Fruit fly (Drosophila melanogaster): Measurements from ENCODE around the gene CG5274.

CG5274 gene

dm6 chr3L:20474789-20475208 is 47.3 kb upstream of the CG5274 start (continued):
- peak; percentile 76 for TF ChIP-seq Hand (GFP tag; optimal IDR thresholded peaks at IDR 0.05)
- no peak for TF ChIP-seq H2.0 (GFP tag; IDR thresholded peaks at IDR 0.05)
- peak; percentile 78 for TF ChIP-seq CG11398 (GFP tag; optimal IDR thresholded peaks at IDR 0.05)
- TF ChIP-seq CG10959 (GFP tag; IDR thresholded peaks at IDR 0.05), result no peak
- TF ChIP-seq CG10321 (GFP tag; IDR thresholded peaks at IDR 0.05), result no peak
- peak; percentile 77 for TF ChIP-seq Max (GFP tag; optimal IDR thresholded peaks at IDR 0.05)
- peak; percentile 49 for TF ChIP-seq Dp (GFP tag; optimal IDR thresholded peaks at IDR 0.05)
- peak; percentile 93 for TF ChIP-seq lab (GFP tag; optimal IDR thresholded peaks at IDR 0.05)
- TF ChIP-seq CG3726 (GFP tag; IDR thresholded peaks at IDR 0.05), result no peak
- peak; percentile 78 for TF ChIP-seq Dad (GFP tag; optimal IDR thresholded peaks at IDR 0.05)
- TF ChIP-seq ttk (GFP tag; IDR thresholded peaks at IDR 0.05), result no peak
- no peak for TF ChIP-seq Neu2 (GFP tag; optimal IDR thresholded peaks at IDR 0.05; ENCODE audit: borderline replicate concordance)
- TF ChIP-seq zfh1 (GFP tag; IDR thresholded peaks at IDR 0.05), result no peak
- peak; percentile 83 for TF ChIP-seq tap (tag; optimal IDR thresholded peaks at IDR 0.05)
- no peak for TF ChIP-seq CG14965 (GFP tag; optimal IDR thresholded peaks at IDR 0.05; ENCODE audit: borderline replicate concordance)
- TF ChIP-seq mirr (GFP tag; optimal IDR thresholded peaks at IDR 0.05), result peak; percentile 79
- no peak for TF ChIP-seq cad (GFP tag; optimal IDR thresholded peaks at IDR 0.05)
- TF ChIP-seq CG4282 (GFP tag; optimal IDR thresholded peaks at IDR 0.05), result peak; percentile 72
- TF ChIP-seq trh (GFP tag; optimal IDR thresholded peaks at IDR 0.05), result peak; percentile 84
- no peak for TF ChIP-seq Doc2 (GFP tag; IDR thresholded peaks at IDR 0.05)
- TF ChIP-seq Oli (tag; optimal IDR thresholded peaks at IDR 0.05), result peak; percentile 66
- peak; percentile 90 for TF ChIP-seq zfh2 (GFP tag; optimal IDR thresholded peaks at IDR 0.05)
- TF ChIP-seq Fer1 (GFP tag; optimal IDR thresholded peaks at IDR 0.05), result peak; percentile 90
- peak; percentile 73 for TF ChIP-seq NC2β (GFP tag; optimal IDR thresholded peaks at IDR 0.05)
- peak; percentile 83 for TF ChIP-seq CG16863 (GFP tag; optimal IDR thresholded peaks at IDR 0.05)
- no peak for TF ChIP-seq inv (GFP tag; IDR thresholded peaks at IDR 0.05; ENCODE audit: partially characterized antibody)
- TF ChIP-seq CG13424 (tag; optimal IDR thresholded peaks at IDR 0.05), result peak; percentile 89
- peak in 1 of 2 experiments; percentile 69 for TF ChIP-seq Hr78 (GFP tag; optimal IDR thresholded peaks at IDR 0.05)
- TF ChIP-seq Side (GFP tag; optimal IDR thresholded peaks at IDR 0.05), result peak; percentile 81
- TF ChIP-seq gce (GFP tag; IDR thresholded peaks at IDR 0.05), result no peak
- no peak for TF ChIP-seq Stat92E (GFP tag; optimal IDR thresholded peaks at IDR 0.05)
- TF ChIP-seq HmgD (GFP tag; optimal IDR thresholded peaks at IDR 0.05), result peak; percentile 77
- TF ChIP-seq shn (GFP tag; optimal IDR thresholded peaks at IDR 0.05), result peak; percentile 80
- TF ChIP-seq CG10147 (GFP tag; optimal IDR thresholded peaks at IDR 0.05), result peak; percentile 77
- no peak for TF ChIP-seq CG6791 (GFP tag; IDR thresholded peaks at IDR 0.05; ENCODE audit: partially characterized antibody)
- TF ChIP-seq CG5180 (GFP tag; optimal IDR thresholded peaks at IDR 0.05), result peak; percentile 74
- peak; percentile 94 for TF ChIP-seq abd-A (tag; optimal IDR thresholded peaks at IDR 0.05)
- no peak for TF ChIP-seq zen2 (GFP tag; IDR thresholded peaks at IDR 0.05; ENCODE audit: partially characterized antibody)
- TF ChIP-seq pfk (GFP tag; optimal IDR thresholded peaks at IDR 0.05), result peak; percentile 60
- TF ChIP-seq yki (optimal IDR thresholded peaks at IDR 0.05), result no peak
- no peak for TF ChIP-seq CG11560 (tag; IDR thresholded peaks at IDR 0.05)
- no peak for TF ChIP-seq lmd (GFP tag; IDR thresholded peaks at IDR 0.05)
- TF ChIP-seq Hsf (GFP tag; optimal IDR thresholded peaks at IDR 0.05), result peak; percentile 84
- no peak for TF ChIP-seq hth (optimal IDR thresholded peaks at IDR 0.05)
- TF ChIP-seq CG3847 (GFP tag; IDR thresholded peaks at IDR 0.05), result no peak
- peak; percentile 80 for TF ChIP-seq pum (GFP tag; optimal IDR thresholded peaks at IDR 0.05)
- peak; percentile 83 for TF ChIP-seq Six4 (GFP tag; optimal IDR thresholded peaks at IDR 0.05)
- TF ChIP-seq Sox100B (GFP tag; optimal IDR thresholded peaks at IDR 0.05), result peak; percentile 75
- peak; percentile 92 for TF ChIP-seq CG30403 (GFP tag; optimal IDR thresholded peaks at IDR 0.05)
- TF ChIP-seq mld (GFP tag; IDR thresholded peaks at IDR 0.05; ENCODE audit: partially characterized antibody), result no peak
- TF ChIP-seq sim (GFP tag; IDR thresholded peaks at IDR 0.05), result no peak
- TF ChIP-seq E2f2 (GFP tag; IDR thresholded peaks at IDR 0.05), result no peak

Data from whole organism, embryonic.